Fruit fly (Drosophila melanogaster): ENCODE results near the gene RpS9.
A peak's percentile ranks its signal among the peaks of the same experiment; 100 is the strongest.

DNA sequence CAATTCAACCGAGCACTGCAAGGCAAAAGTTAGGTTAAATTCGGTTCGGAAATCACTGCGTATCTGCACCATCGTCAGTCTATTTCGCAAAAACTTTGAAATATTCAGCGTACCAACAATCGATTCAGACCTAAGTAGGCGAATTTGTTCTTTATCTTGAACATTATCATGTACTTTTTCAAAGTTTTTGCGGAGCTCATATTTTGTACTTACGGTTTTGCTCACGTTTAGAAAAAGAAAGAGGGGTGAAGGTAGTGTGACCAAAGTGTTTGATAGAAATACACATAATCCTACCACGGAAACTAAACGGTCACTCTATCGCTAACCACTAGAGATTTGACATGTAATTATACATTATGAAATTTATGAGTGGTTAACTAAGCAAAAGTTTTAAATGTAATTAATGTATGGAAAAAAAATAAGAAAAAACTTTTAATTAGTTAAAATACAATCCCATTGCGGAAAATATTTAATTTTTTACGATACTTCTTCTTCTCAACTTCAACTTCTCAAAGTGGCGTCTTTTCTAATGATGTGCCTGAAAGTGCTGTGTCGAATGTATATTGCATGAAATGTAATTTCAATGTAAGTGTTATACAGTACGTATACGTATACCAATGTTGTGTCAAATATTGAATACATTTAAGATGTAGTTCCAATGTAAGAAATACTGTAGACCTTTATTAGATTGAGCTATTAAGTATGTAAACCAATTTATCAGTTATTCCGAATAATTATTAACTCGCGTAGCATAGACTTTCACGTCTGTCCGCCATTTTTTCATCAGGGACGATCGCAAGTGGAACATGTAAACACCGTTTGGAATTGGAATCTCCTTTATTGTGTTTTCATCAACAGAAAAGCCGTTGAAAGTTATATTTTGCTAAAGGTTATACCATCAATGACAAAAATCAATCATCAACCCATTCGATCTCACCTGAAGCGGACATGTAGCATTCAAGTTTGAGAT is at the start of gene RpS9:
- TF ChIP-seq OdsH (GFP tag; optimal IDR thresholded peaks at IDR 0.05) (peak; percentile 8), net (GFP tag; optimal IDR thresholded peaks at IDR 0.05) (peak; percentile 19), CG3032 (tag; optimal IDR thresholded peaks at IDR 0.05) (peak; percentile 1), Hr38 (GFP tag; optimal IDR thresholded peaks at IDR 0.05) (no peak)
